Worm (Caenorhabditis elegans): ENCODE measurements around the gene srw-66.

ce11 chrII:1256742-1257141 lies 15.0 kb downstream of the srw-66 start:
- no peak for TF ChIP-seq unc-120 (tag; optimal IDR thresholded peaks at IDR 0.05; ENCODE audit: poor library complexity, severe bottlenecking)
- no peak for TF ChIP-seq lin-32 (GFP tag; optimal IDR thresholded peaks at IDR 0.05)
- TF ChIP-seq flh-1 (GFP tag; optimal IDR thresholded peaks at IDR 0.05): no peak
- no peak for TF ChIP-seq nhr-12 (tag; optimal IDR thresholded peaks at IDR 0.05)
- TF ChIP-seq tbx-8 (GFP tag; optimal IDR thresholded peaks at IDR 0.05): no peak
- TF ChIP-seq blmp-1 (tag; optimal IDR thresholded peaks at IDR 0.05): no peak
- TF ChIP-seq unc-39 (tag; optimal IDR thresholded peaks at IDR 0.05): no peak
- TF ChIP-seq mls-2 (tag; optimal IDR thresholded peaks at IDR 0.05): no peak

Measured in whole organism, mixed stage, embryonic.